Worm (Caenorhabditis elegans): Measurements from ENCODE around the gene try-13.

DNA sequence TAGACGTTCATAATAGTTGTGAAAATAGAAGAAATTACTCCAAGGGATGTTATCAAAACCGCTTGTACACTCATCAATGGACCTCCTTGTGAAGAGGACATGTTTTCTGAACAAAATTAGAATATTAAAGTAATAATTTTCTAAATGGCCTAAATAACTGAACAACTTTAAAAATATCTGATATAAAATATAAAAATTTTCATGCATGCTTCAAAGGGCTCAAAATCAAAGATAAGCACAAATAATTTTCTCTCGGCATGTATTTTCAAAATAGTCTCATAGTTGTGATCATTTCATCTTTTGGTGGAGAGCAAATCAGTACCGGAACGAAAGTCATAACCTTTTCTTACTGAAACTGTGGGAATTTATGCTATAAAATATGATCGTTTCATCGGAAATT is 45.1 kb downstream of the try-13 start, which contains the start of gene srbc-8:
- TF ChIP-seq dve-1 (tag; optimal IDR thresholded peaks at IDR 0.05) (no peak), ttx-3 (tag; optimal IDR thresholded peaks at IDR 0.05) (no peak), pha-4 (tag; optimal IDR thresholded peaks at IDR 0.05) (no peak), hlh-6 (tag; optimal IDR thresholded peaks at IDR 0.05) (no peak), sdc-2 (tag; optimal IDR thresholded peaks at IDR 0.05) (no peak), pax-1 (tag; optimal IDR thresholded peaks at IDR 0.05) (no peak), unc-3 (GFP tag; conservative IDR thresholded peaks at IDR 0.05) (no peak), unc-3 (tag; optimal IDR thresholded peaks at IDR 0.05) (no peak), pat-9 (tag; optimal IDR thresholded peaks at IDR 0.05) (no peak), ceh-30 (tag; optimal IDR thresholded peaks at IDR 0.05) (no peak), sox-4 (tag; optimal IDR thresholded peaks at IDR 0.05) (no peak), ceh-6 (GFP tag; optimal IDR thresholded peaks at IDR 0.05) (no peak), madf-2 (tag; optimal IDR thresholded peaks at IDR 0.05) (no peak)
